Fruit fly (Drosophila melanogaster): ENCODE results near the gene CG9662.

- TF ChIP-seq brk (GFP tag; optimal IDR thresholded peaks at IDR 0.05) (no peak), GATAd (GFP tag; optimal IDR thresholded peaks at IDR 0.05) (no peak), CG32264 (GFP tag; optimal IDR thresholded peaks at IDR 0.05) (no peak), Myc (optimal IDR thresholded peaks at IDR 0.05) (no peak), Sp1 (GFP tag; optimal IDR thresholded peaks at IDR 0.05) (no peak), fru (GFP tag; optimal IDR thresholded peaks at IDR 0.05) (no peak), usp (GFP tag; optimal IDR thresholded peaks at IDR 0.05) (no peak)
Observed at dm6 chr2L:3397594-3398073, 21.1 kb upstream of the CG9662 start, which contains the start of gene CG34175.

All from whole organism, wandering third instar larva.